Fruit fly (Drosophila melanogaster) whole organism, wandering third instar larva: ENCODE results near the gene Rnb.

ENCODE experiments used
- CG32264 ChIP-seq: fragments of 200-800 bp; sonication (Bioruptor generic); optimal IDR thresholded peaks from 2 replicates; lab custom pipeline; 2016; ENCODE audit warnings: missing biosample characterization, missing genetic modification characterization
- CG9705 ChIP-seq: fragments of 200-800 bp; sonication (Bioruptor generic); optimal IDR thresholded peaks from 2 replicates; lab custom pipeline; 2018; ENCODE audit warnings: missing biosample characterization, mild to moderate bottlenecking, missing genetic modification characterization
- CrebA ChIP-seq: fragments of 200-800 bp; sonication (Bioruptor generic); optimal IDR thresholded peaks from 2 replicates; lab custom pipeline; 2016; ENCODE audit warnings: missing biosample characterization, mild to moderate bottlenecking, missing genetic modification characterization, borderline replicate concordance
- Dfd ChIP-seq: fragments of >200 bp; optimal IDR thresholded peaks from 2 replicates; lab custom pipeline; 2017; ENCODE audit warnings: missing biosample characterization, missing genetic modification characterization
- Dif ChIP-seq: fragments of 200-275, 200-300 bp; sonication (Bioruptor generic); optimal IDR thresholded peaks from 2 replicates; lab custom pipeline; 2018; ENCODE audit warnings: missing biosample characterization, missing genetic modification characterization; ENCODE audit not compliant: partially characterized antibody
- Hr78 ChIP-seq: fragments of >200 bp; optimal IDR thresholded peaks from 2 replicates; lab custom pipeline; 2017; ENCODE audit warnings: missing biosample characterization, missing genetic modification characterization
- Hr83 ChIP-seq: fragments of 200-300 bp; sonication (Bioruptor generic); optimal IDR thresholded peaks from 2 replicates; lab custom pipeline; 2016; ENCODE audit warnings: missing biosample characterization, mild to moderate bottlenecking, missing genetic modification characterization, moderate library complexity; ENCODE audit not compliant: poor library complexity, severe bottlenecking
- Mio ChIP-seq: sonication (Bioruptor generic); optimal IDR thresholded peaks from 2 replicates; lab custom pipeline; 2016; ENCODE audit warnings: missing biosample characterization, missing genetic modification characterization
- Myc ChIP-seq: fragments of >200 bp; optimal IDR thresholded peaks from 2 replicates; lab custom pipeline; 2017
- OdsH ChIP-seq: fragments of 200-800 bp; sonication (Bioruptor generic); optimal IDR thresholded peaks from 2 replicates; lab custom pipeline; 2016; ENCODE audit warnings: missing biosample characterization, mild to moderate bottlenecking, missing genetic modification characterization
- Rel ChIP-seq, 2 experiments: fragments of 200-800 bp; sonication (Bioruptor generic) in 1 of 2; optimal IDR thresholded peaks; 2 replicates in 1 of 2; 3 replicates in 1 of 2; lab custom pipeline; 2016 to 2019; ENCODE audit warnings: mild to moderate bottlenecking in 2 of 2, missing biosample characterization in 2 of 2, missing genetic modification characterization in 2 of 2, moderate library complexity in 1 of 2
- Sp1 ChIP-seq: fragments of 200-800 bp; sonication (Bioruptor generic); optimal IDR thresholded peaks from 3 replicates; lab custom pipeline; 2019; ENCODE audit warnings: missing biosample characterization, mild to moderate bottlenecking, missing genetic modification characterization, moderate library complexity
- Vsx2 ChIP-seq: fragments of 200-300, 225-300 bp; sonication (Bioruptor generic); optimal IDR thresholded peaks from 2 replicates; lab custom pipeline; 2018; ENCODE audit warnings: missing biosample characterization, missing genetic modification characterization; ENCODE audit not compliant: partially characterized antibody
- br ChIP-seq: fragments of 200-800 bp; sonication (Bioruptor generic); optimal IDR thresholded peaks from 2 replicates; lab custom pipeline; 2016; ENCODE audit warnings: missing biosample characterization, missing genetic modification characterization
- brk ChIP-seq: fragments of 200-800 bp; sonication (Bioruptor generic); optimal IDR thresholded peaks from 2 replicates; lab custom pipeline; 2016; ENCODE audit warnings: missing biosample characterization, mild to moderate bottlenecking, missing genetic modification characterization
- dl ChIP-seq, 2 experiments: fragments of 175-275, 200-275 bp in 1 of 2; fragments of 200-275 bp in 1 of 2; sonication (Bioruptor generic); optimal IDR thresholded peaks; lab custom pipeline; 2018; ENCODE audit warnings: mild to moderate bottlenecking in 2 of 2, missing biosample characterization in 2 of 2, missing genetic modification characterization in 2 of 2, moderate library complexity in 2 of 2; ENCODE audit not compliant: partially characterized antibody in 2 of 2, insufficient read depth in 1 of 2
- foxo ChIP-seq, 2 experiments: fragments of 200-800 bp; sonication (Bioruptor generic); optimal IDR thresholded peaks; 2 replicates in 1 of 2; 3 replicates in 1 of 2; lab custom pipeline; 2016 to 2017; ENCODE audit warnings: missing biosample characterization in 2 of 2, missing genetic modification characterization in 2 of 2
- fru ChIP-seq: fragments of 200-800 bp; sonication (Bioruptor generic); optimal IDR thresholded peaks from 3 replicates; lab custom pipeline; 2016; ENCODE audit warnings: missing biosample characterization, mild to moderate bottlenecking, missing genetic modification characterization
- h ChIP-seq: fragments of 200-800 bp; sonication (Bioruptor generic); optimal IDR thresholded peaks from 3 replicates; lab custom pipeline; 2016; ENCODE audit warnings: missing biosample characterization, mild to moderate bottlenecking, missing genetic modification characterization
- lola ChIP-seq: fragments of >200 bp; optimal IDR thresholded peaks from 2 replicates; lab custom pipeline; 2017; ENCODE audit warnings: missing biosample characterization, missing genetic modification characterization
- pan ChIP-seq: fragments of >200 bp; optimal IDR thresholded peaks from 2 replicates; lab custom pipeline; 2017
- sage ChIP-seq: fragments of 200-800 bp; sonication (Bioruptor generic); optimal IDR thresholded peaks from 2 replicates; lab custom pipeline; 2016; ENCODE audit warnings: missing biosample characterization, mild to moderate bottlenecking, missing genetic modification characterization
- sv ChIP-seq: fragments of 200-800 bp; sonication (Bioruptor generic); optimal IDR thresholded peaks from 3 replicates; lab custom pipeline; 2016; ENCODE audit warnings: missing biosample characterization, missing genetic modification characterization
- tai ChIP-seq: sonication (Bioruptor generic); optimal IDR thresholded peaks from 2 replicates; lab custom pipeline; 2016; ENCODE audit warnings: missing biosample characterization, missing genetic modification characterization

Gene Rnb

dm6 chr3R:29830925-29831324 lies 31.8 kb upstream of the Rnb start:
- TF ChIP-seq Mio (GFP tag; lab: Kevin White, UChicago) (no peak), brk (GFP tag; lab: Kevin White, UChicago) (no peak), tai (GFP tag; lab: Kevin White, UChicago) (no peak), lola (GFP tag; lab: Kevin White, UChicago) (no peak), Hr78 (GFP tag; lab: Kevin White, UChicago) (no peak), OdsH (GFP tag; lab: Kevin White, UChicago) (no peak), br (GFP tag; lab: Kevin White, UChicago) (no peak), sv (GFP tag; lab: Kevin White, UChicago) (no peak), sage (no peak)

dm6 chr3R:29829228-29829786 lies 30.2 kb upstream of the Rnb start:
- TF ChIP-seq Rel (GFP tag; optimal IDR thresholded peaks at IDR 0.05; lab: Kevin White, UChicago): peak; percentile 14
- no peak for TF ChIP-seq Rel (tag; optimal IDR thresholded peaks at IDR 0.05; lab: Kevin White, UChicago)
- no peak for TF ChIP-seq dl (GFP tag; optimal IDR thresholded peaks at IDR 0.05; lab: Kevin White, UChicago; ENCODE audit: insufficient read depth in 1 of 2, partially characterized antibody in 2 of 2)
- TF ChIP-seq Vsx2 (GFP tag; lab: Kevin White, UChicago): peak; percentile 37

dm6 chr3R:29818434-29819268 lies 19.5 kb upstream of the Rnb start, which contains the start of gene neo:
neo (plus strand) TSS chr3R:29819131.
- no peak for TF ChIP-seq Dif (GFP tag; lab: Kevin White, UChicago)
- no peak for TF ChIP-seq lola (GFP tag; lab: Kevin White, UChicago)
- no peak for TF ChIP-seq Mio (GFP tag; lab: Kevin White, UChicago)
- no peak for TF ChIP-seq dl (GFP tag; optimal IDR thresholded peaks at IDR 0.05; lab: Kevin White, UChicago; ENCODE audit: insufficient read depth in 1 of 2, partially characterized antibody in 2 of 2)
- TF ChIP-seq Myc (lab: Kevin White, UChicago): no peak
- no peak for TF ChIP-seq fru (GFP tag; lab: Kevin White, UChicago)
- no peak for TF ChIP-seq h (GFP tag; lab: Kevin White, UChicago)

dm6 chr3R:29817664-29818063 lies 18.5 kb upstream of the Rnb start, which contains the start of gene CG7829:
CG7829 (minus strand) TSS chr3R:29817764.
- TF ChIP-seq lola (GFP tag; lab: Kevin White, UChicago) (no peak), Myc (lab: Kevin White, UChicago) (no peak), Mio (GFP tag; lab: Kevin White, UChicago) (no peak), CG9705 (GFP tag; lab: Kevin White, UChicago) (no peak), Dfd (GFP tag; lab: Kevin White, UChicago) (no peak), foxo (GFP tag; optimal IDR thresholded peaks at IDR 0.05; lab: Kevin White, UChicago) (no peak), Sp1 (GFP tag; lab: Kevin White, UChicago) (no peak), Hr78 (GFP tag; lab: Kevin White, UChicago) (no peak), Hr83 (GFP tag; lab: Kevin White, UChicago) (no peak), CrebA (GFP tag; lab: Kevin White, UChicago) (no peak), CG32264 (GFP tag; lab: Kevin White, UChicago) (no peak), pan (lab: Kevin White, UChicago) (no peak)
- TF ChIP-seq, all 38 proteins: peak for 0

dm6 chr3R:29816266-29816665 lies 17.1 kb upstream of the Rnb start, which contains the start of gene Vps16B:
Vps16B (minus strand) TSS chr3R:29816451.
- TF ChIP-seq foxo (GFP tag; optimal IDR thresholded peaks at IDR 0.05; lab: Kevin White, UChicago) (no peak), Mio (GFP tag; lab: Kevin White, UChicago) (no peak), pan (lab: Kevin White, UChicago) (no peak), sage (no peak)
